Fruit fly (Drosophila melanogaster): ENCODE data around the gene Dhod.

DNA sequence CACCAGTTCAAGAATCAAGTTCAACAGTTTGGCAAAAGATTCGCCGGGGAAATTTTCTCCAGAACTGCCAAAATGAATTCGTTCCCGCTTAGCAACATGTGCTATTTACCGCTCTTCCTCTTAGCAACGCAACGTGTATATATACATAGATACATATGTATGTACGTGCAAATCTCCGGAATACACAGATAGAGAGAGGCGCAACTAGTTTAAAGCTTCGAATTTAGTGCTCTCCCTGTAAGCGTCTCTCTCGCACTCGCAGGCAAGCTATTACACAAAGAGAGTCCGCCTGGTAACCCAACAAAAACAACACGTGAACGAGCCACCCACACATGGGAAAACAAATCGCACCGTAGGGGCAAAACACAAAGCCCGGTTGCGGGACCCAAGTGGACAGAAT, 6.0 kb upstream of the Dhod start:
- TF ChIP-seq Gug (GFP tag; IDR thresholded peaks at IDR 0.05) (no peak), Lpt (GFP tag; optimal IDR thresholded peaks at IDR 0.05) (no peak), Sox102F (GFP tag; optimal IDR thresholded peaks at IDR 0.05) (no peak), CG9139 (GFP tag; optimal IDR thresholded peaks at IDR 0.05) (no peak), CG8632 (GFP tag; optimal IDR thresholded peaks at IDR 0.05) (no peak), OdsH (GFP tag; optimal IDR thresholded peaks at IDR 0.05) (no peak)

Data from whole organism, prepupa.